Worm (Caenorhabditis elegans): ENCODE measurements around the gene ech-4.

ech-4 gene

ce11 chrII:10798429-10798893 is 22.4 kb upstream of the ech-4 start, which contains the start of gene npp-19 (continued):
- peak; percentile 81 for TF ChIP-seq nhr-47 (tag; optimal IDR thresholded peaks at IDR 0.05)
- TF ChIP-seq aly-2 (tag; optimal IDR thresholded peaks at IDR 0.05), result peak; percentile 77
- peak in 1 of 2 experiments; percentile 58 for TF ChIP-seq mdl-1 (tag; optimal IDR thresholded peaks at IDR 0.05)
- TF ChIP-seq ztf-4 (tag; optimal IDR thresholded peaks at IDR 0.05), result no peak
- TF ChIP-seq hpl-2 (GFP tag; optimal IDR thresholded peaks at IDR 0.05), result peak; percentile 33
- TF ChIP-seq nhr-76 (tag; optimal IDR thresholded peaks at IDR 0.05), result no peak
- peak; percentile 70 for TF ChIP-seq swsn-7 (tag; optimal IDR thresholded peaks at IDR 0.05)
- TF ChIP-seq fkh-10 (GFP tag; optimal IDR thresholded peaks at IDR 0.05), result no peak
- peak; percentile 27 for TF ChIP-seq lin-39 (tag; optimal IDR thresholded peaks at IDR 0.05)
- no peak for TF ChIP-seq sup-37 (GFP tag; optimal IDR thresholded peaks at IDR 0.05)
- no peak for TF ChIP-seq egl-27 (tag; optimal IDR thresholded peaks at IDR 0.05)
- no peak for TF ChIP-seq ceh-88 (GFP tag; IDR thresholded peaks at IDR 0.05)
- no peak for TF ChIP-seq nhr-84 (tag; optimal IDR thresholded peaks at IDR 0.05)
- peak; percentile 84 for TF ChIP-seq mep-1 (tag; optimal IDR thresholded peaks at IDR 0.05)
- peak; percentile 72 for TF ChIP-seq xbp-1 (tag; optimal IDR thresholded peaks at IDR 0.05)
- TF ChIP-seq snpc-4 (tag; optimal IDR thresholded peaks at IDR 0.05), result peak; percentile 61
- TF ChIP-seq nhr-19 (GFP tag; conservative IDR thresholded peaks at IDR 0.05), result peak; percentile 70
- peak; percentile 23 for TF ChIP-seq lir-3 (tag; optimal IDR thresholded peaks at IDR 0.05; ENCODE audit: poor library complexity)
- peak; percentile 34 for TF ChIP-seq unc-130 (tag; optimal IDR thresholded peaks at IDR 0.05)
- TF ChIP-seq isw-1 (GFP tag; IDR thresholded peaks at IDR 0.05), result peak; percentile 53
- peak; percentile 62 for TF ChIP-seq C16A3.4 (tag; optimal IDR thresholded peaks at IDR 0.05)

ce11 chrII:10800209-10800608 is 20.6 kb upstream of the ech-4 start:
- TF ChIP-seq nhr-85 (tag) (no peak), ceh-8 (GFP tag; optimal IDR thresholded peaks at IDR 0.05) (no peak), mef-2 (tag; optimal IDR thresholded peaks at IDR 0.05) (peak; percentile 13), hlh-4 (tag; optimal IDR thresholded peaks at IDR 0.05) (no peak), fkh-4 (tag; optimal IDR thresholded peaks at IDR 0.05; ENCODE audit: borderline replicate concordance) (no peak), dsc-1 (tag; optimal IDR thresholded peaks at IDR 0.05) (no peak), fos-1 (tag; optimal IDR thresholded peaks at IDR 0.05) (no peak), irx-1 (tag; optimal IDR thresholded peaks at IDR 0.05) (no peak), sptf-1 (tag; optimal IDR thresholded peaks at IDR 0.05) (no peak), swsn-7 (tag; optimal IDR thresholded peaks at IDR 0.05) (no peak), efl-1 (optimal IDR thresholded peaks at IDR 0.05) (no peak), efl-1 (GFP tag; optimal IDR thresholded peaks at IDR 0.05 in 1 of 2) (no peak), dpl-1 (GFP tag; optimal IDR thresholded peaks at IDR 0.05) (no peak), nhr-47 (tag; optimal IDR thresholded peaks at IDR 0.05) (peak; percentile 13), alr-1 (tag; optimal IDR thresholded peaks at IDR 0.05; ENCODE audit: borderline replicate concordance) (no peak), sup-37 (GFP tag; optimal IDR thresholded peaks at IDR 0.05) (no peak), unc-86 (tag; optimal IDR thresholded peaks at IDR 0.05) (no peak), nhr-76 (tag; optimal IDR thresholded peaks at IDR 0.05) (no peak), ceh-88 (GFP tag; IDR thresholded peaks at IDR 0.05) (no peak), lin-13 (GFP tag; optimal IDR thresholded peaks at IDR 0.05) (no peak), fkh-10 (GFP tag; optimal IDR thresholded peaks at IDR 0.05) (no peak), nhr-90 (tag; optimal IDR thresholded peaks at IDR 0.05; ENCODE audit: poor library complexity) (no peak), nhr-77 (tag; optimal IDR thresholded peaks at IDR 0.05) (no peak), sox-4 (tag; optimal IDR thresholded peaks at IDR 0.05) (no peak), tlp-1 (tag; optimal IDR thresholded peaks at IDR 0.05) (no peak), C34B4.2 (tag; optimal IDR thresholded peaks at IDR 0.05) (no peak), vab-15 (tag; optimal IDR thresholded peaks at IDR 0.05) (no peak), mab-9 (GFP tag; IDR thresholded peaks at IDR 0.05) (no peak), unc-98 (GFP tag; IDR thresholded peaks at IDR 0.05) (no peak), ztf-4 (tag; optimal IDR thresholded peaks at IDR 0.05) (no peak), elt-3 (tag; optimal IDR thresholded peaks at IDR 0.05) (no peak), lsy-2 (tag; optimal IDR thresholded peaks at IDR 0.05) (peak in 1 of 2 experiments; percentile 3), nhr-11 (tag; optimal IDR thresholded peaks at IDR 0.05) (no peak), nhr-84 (tag; optimal IDR thresholded peaks at IDR 0.05) (no peak), egl-13 (tag; optimal IDR thresholded peaks at IDR 0.05) (peak; percentile 21), unc-130 (tag; optimal IDR thresholded peaks at IDR 0.05) (no peak), aly-2 (tag; optimal IDR thresholded peaks at IDR 0.05) (no peak), ama-1 (optimal IDR thresholded peaks at IDR 0.05) (no peak), blmp-1 (tag; optimal IDR thresholded peaks at IDR 0.05) (no peak), xbp-1 (tag; optimal IDR thresholded peaks at IDR 0.05) (no peak), mep-1 (tag; optimal IDR thresholded peaks at IDR 0.05) (no peak), nhr-71 (tag; optimal IDR thresholded peaks at IDR 0.05) (peak; percentile 28)
